Fruit fly (Drosophila melanogaster) whole organism, embryonic: ENCODE data around the gene Oatp30B.

Experiments used
- B-H2 ChIP-seq: fragments of 200-800 bp; sonication (Bioruptor generic); optimal IDR thresholded peaks from 2 replicates; lab custom pipeline; 2018; ENCODE audit warnings: missing biosample characterization, mild to moderate bottlenecking, missing genetic modification characterization
- CG10147 ChIP-seq: fragments of 200-800 bp; sonication (Bioruptor generic); optimal IDR thresholded peaks from 2 replicates; lab custom pipeline; 2019; ENCODE audit warnings: missing biosample characterization, mild to moderate bottlenecking, missing genetic modification characterization, moderate library complexity
- CG11247 ChIP-seq: fragments of 200-800 bp; sonication (Bioruptor generic); IDR thresholded peaks from 2 replicates; pipeline ENCODE4 v1.3.6; 2022; ENCODE audit warnings: missing biosample characterization, missing genetic modification characterization
- CG11696 ChIP-seq: fragments of 200-800 bp; sonication (Bioruptor generic); IDR thresholded peaks from 2 replicates; pipeline ENCODE4 v1.3.6; 2022; ENCODE audit warnings: missing biosample characterization, missing genetic modification characterization
- CG12391 ChIP-seq: fragments of 200-800 bp; sonication (Bioruptor generic); optimal IDR thresholded peaks from 3 replicates; lab custom pipeline; 2018; ENCODE audit warnings: missing biosample characterization, mild to moderate bottlenecking, missing genetic modification characterization, moderate library complexity
- CG16863 ChIP-seq: fragments of 200-800 bp; sonication (Bioruptor generic); optimal IDR thresholded peaks from 3 replicates; lab custom pipeline; 2016; ENCODE audit warnings: missing biosample characterization, missing genetic modification characterization
- CG17359 ChIP-seq: fragments of 200-800 bp; sonication (Bioruptor generic); optimal IDR thresholded peaks from 3 replicates; lab custom pipeline; 2018; ENCODE audit warnings: missing biosample characterization, mild to moderate bottlenecking, missing genetic modification characterization, moderate library complexity
- CG1832 ChIP-seq: fragments of 200-800 bp; sonication (Bioruptor generic); optimal IDR thresholded peaks from 2 replicates; lab custom pipeline; 2017; ENCODE audit warnings: missing biosample characterization, mild to moderate bottlenecking, missing genetic modification characterization, inconsistent platforms
- CG2678 ChIP-seq: fragments of 200-800 bp; sonication (Bioruptor generic); optimal IDR thresholded peaks from 3 replicates; lab custom pipeline; 2019; ENCODE audit warnings: missing biosample characterization, mild to moderate bottlenecking, missing genetic modification characterization, moderate library complexity
- CG2889 ChIP-seq: fragments of 200-800 bp; sonication (Bioruptor generic); IDR thresholded peaks from 3 replicates; pipeline ENCODE4 v1.3.6; 2022; ENCODE audit warnings: missing biosample characterization, missing genetic modification characterization
- CG31441 ChIP-seq: fragments of 200-800 bp; sonication (Bioruptor generic); IDR thresholded peaks from 2 replicates; pipeline ENCODE4 v1.3.6; 2022; ENCODE audit warnings: missing biosample characterization, missing genetic modification characterization
- CG34224 ChIP-seq: fragments of 200-800 bp; sonication (Bioruptor generic); IDR thresholded peaks from 3 replicates; pipeline ENCODE4 v1.3.6; 2022; ENCODE audit warnings: missing biosample characterization, missing genetic modification characterization; ENCODE audit not compliant: partially characterized antibody
- CG3995 ChIP-seq: fragments of 200-800 bp; sonication (Bioruptor generic); optimal IDR thresholded peaks from 3 replicates; lab custom pipeline; 2016; ENCODE audit warnings: missing biosample characterization, missing genetic modification characterization
- CG4404 ChIP-seq: fragments of 200-800 bp; sonication (Bioruptor generic); IDR thresholded peaks from 2 replicates; pipeline ENCODE4 v1.3.6; 2022; ENCODE audit warnings: missing biosample characterization, missing genetic modification characterization
- CG4854 ChIP-seq: fragments of 200-800 bp; sonication (Bioruptor generic); optimal IDR thresholded peaks from 2 replicates; lab custom pipeline; 2016; ENCODE audit warnings: missing biosample characterization, missing genetic modification characterization, inconsistent platforms
- CG7928 ChIP-seq: fragments of 200-800 bp; sonication (Bioruptor generic); optimal IDR thresholded peaks from 2 replicates; lab custom pipeline; 2017; ENCODE audit warnings: missing biosample characterization, mild to moderate bottlenecking, missing genetic modification characterization
- CG8359 ChIP-seq: fragments of 200-800 bp; sonication (Bioruptor generic); optimal IDR thresholded peaks from 2 replicates; lab custom pipeline; 2017; ENCODE audit warnings: missing biosample characterization, mild to moderate bottlenecking, missing genetic modification characterization, borderline replicate concordance
- CG8924 ChIP-seq: fragments of 200-800 bp; optimal IDR thresholded peaks from 3 replicates; lab custom pipeline; 2019; ENCODE audit warnings: missing biosample characterization, mild to moderate bottlenecking, missing genetic modification characterization, moderate library complexity
- CG9727 ChIP-seq: fragments of 200-800 bp; sonication (Bioruptor generic); optimal IDR thresholded peaks from 3 replicates; lab custom pipeline; 2017; ENCODE audit warnings: missing biosample characterization, mild to moderate bottlenecking, missing genetic modification characterization
- Camta ChIP-seq: fragments of 200-800 bp; sonication (Bioruptor generic); optimal IDR thresholded peaks from 2 replicates; lab custom pipeline; 2016; ENCODE audit warnings: missing biosample characterization, missing genetic modification characterization
- Dad ChIP-seq: fragments of 200-800 bp; sonication (Bioruptor generic); optimal IDR thresholded peaks from 3 replicates; lab custom pipeline; 2016; ENCODE audit warnings: missing biosample characterization, missing genetic modification characterization
- Dfd ChIP-seq, 2 experiments: fragments of >200 bp; optimal IDR thresholded peaks; 2 replicates each; lab custom pipeline; 2017; ENCODE audit warnings: missing biosample characterization in 2 of 2, missing genetic modification characterization in 2 of 2
- Ets65A ChIP-seq: fragments of 200-800 bp; sonication (Bioruptor generic); peaks from one replicate; lab custom pipeline; 2016; ENCODE audit warnings: missing biosample characterization, missing genetic modification characterization
- Fer3 ChIP-seq: fragments of 200-800 bp; sonication (Bioruptor generic); optimal IDR thresholded peaks from 2 replicates; lab custom pipeline; 2018; ENCODE audit warnings: missing biosample characterization, mild to moderate bottlenecking, missing genetic modification characterization, moderate library complexity
- H2.0 ChIP-seq: fragments of 200-800 bp; sonication (Bioruptor generic); IDR thresholded peaks from 2 replicates; pipeline ENCODE4 v1.3.6; 2022; ENCODE audit warnings: missing biosample characterization, missing genetic modification characterization
- Myb ChIP-seq: fragments of 200-800 bp; sonication (Bioruptor generic); optimal IDR thresholded peaks from 2 replicates; lab custom pipeline; 2016; ENCODE audit warnings: missing biosample characterization, missing genetic modification characterization
- Nf-YA ChIP-seq: fragments of 200-800 bp; sonication (Bioruptor generic); IDR thresholded peaks from 2 replicates; pipeline ENCODE4 v1.3.6; 2022; ENCODE audit warnings: missing biosample characterization, missing genetic modification characterization
- Sox100B ChIP-seq: fragments of 200-800 bp; sonication (Bioruptor generic); optimal IDR thresholded peaks from 3 replicates; lab custom pipeline; 2018; ENCODE audit warnings: missing biosample characterization, mild to moderate bottlenecking, missing genetic modification characterization
- Spps ChIP-seq: fragments of 200-800 bp; sonication (Bioruptor generic); optimal IDR thresholded peaks from 2 replicates; lab custom pipeline; 2018; ENCODE audit warnings: missing biosample characterization, mild to moderate bottlenecking, missing genetic modification characterization
- bcd ChIP-seq: fragments of 200-800 bp; sonication (Bioruptor generic); optimal IDR thresholded peaks from 2 replicates; lab custom pipeline; 2017; ENCODE audit warnings: missing biosample characterization, mild to moderate bottlenecking, missing genetic modification characterization
- bowl ChIP-seq: fragments of 200-800 bp; sonication (Bioruptor generic); IDR thresholded peaks from 2 replicates; pipeline ENCODE4 v1.3.6; 2022; ENCODE audit warnings: missing biosample characterization, missing genetic modification characterization
- croc ChIP-seq: fragments of 200-800 bp; sonication (Bioruptor generic); conservative IDR thresholded peaks from 3 replicates; pipeline ENCODE4 v1.3.6; 2022; ENCODE audit warnings: missing biosample characterization, missing genetic modification characterization
- dmrt11E ChIP-seq: fragments of 200-800 bp; sonication (Bioruptor generic); optimal IDR thresholded peaks from 3 replicates; lab custom pipeline; 2018; ENCODE audit warnings: missing biosample characterization, mild to moderate bottlenecking, missing genetic modification characterization, moderate library complexity
- dpn ChIP-seq, 2 experiments: fragments of 200-800 bp; sonication (Bioruptor generic); optimal IDR thresholded peaks; 3 replicates each; lab custom pipeline; 2016; ENCODE audit warnings: missing biosample characterization in 2 of 2, missing genetic modification characterization in 2 of 2
- ems ChIP-seq: fragments of 200-800 bp; sonication (Bioruptor generic); optimal IDR thresholded peaks from 3 replicates; lab custom pipeline; 2016; ENCODE audit warnings: missing biosample characterization, missing genetic modification characterization
- exex ChIP-seq: fragments of 200-800 bp; sonication (Bioruptor generic); optimal IDR thresholded peaks from 4 replicates; lab custom pipeline; 2018; ENCODE audit warnings: missing biosample characterization, mild to moderate bottlenecking, missing genetic modification characterization, moderate library complexity
- h ChIP-seq: fragments of >200 bp; optimal IDR thresholded peaks from 2 replicates; lab custom pipeline; 2017
- hbn ChIP-seq: fragments of 200-800 bp; sonication (Bioruptor generic); IDR thresholded peaks from 2 replicates; pipeline ENCODE4 v1.3.6; 2022; ENCODE audit warnings: missing biosample characterization, missing genetic modification characterization; ENCODE audit not compliant: partially characterized antibody
- lola ChIP-seq, 3 experiments: fragments of >200 bp in 2 of 3; fragments of 200-800 bp in 1 of 3; sonication (Bioruptor generic) in 1 of 3; optimal IDR thresholded peaks; 2 replicates each; lab custom pipeline; 2017 to 2019; ENCODE audit warnings: missing biosample characterization in 3 of 3, missing genetic modification characterization in 3 of 3, mild to moderate bottlenecking in 1 of 3, moderate library complexity in 1 of 3
- mirr ChIP-seq: fragments of 200-800 bp; sonication (Bioruptor generic); optimal IDR thresholded peaks from 3 replicates; lab custom pipeline; 2018; ENCODE audit warnings: missing biosample characterization, mild to moderate bottlenecking, missing genetic modification characterization
- nerfin-1 ChIP-seq: fragments of 200-800 bp; sonication (Bioruptor generic); optimal IDR thresholded peaks from 3 replicates; lab custom pipeline; 2019; ENCODE audit warnings: missing biosample characterization, mild to moderate bottlenecking, missing genetic modification characterization, moderate library complexity
- odd ChIP-seq: fragments of 200-800 bp; sonication (Bioruptor generic); optimal IDR thresholded peaks from 2 replicates; lab custom pipeline; 2017; ENCODE audit warnings: missing biosample characterization, mild to moderate bottlenecking, missing genetic modification characterization
- ranshi ChIP-seq: fragments of 200-800 bp; sonication (Bioruptor generic); IDR thresholded peaks from 2 replicates; pipeline ENCODE4 v1.3.6; 2022; ENCODE audit warnings: missing biosample characterization, missing genetic modification characterization
- row ChIP-seq: fragments of 200-800 bp; sonication (Bioruptor generic); IDR thresholded peaks from 3 replicates; pipeline ENCODE4 v1.3.6; 2022; ENCODE audit warnings: missing biosample characterization, missing genetic modification characterization
- salm ChIP-seq: fragments of 200-800 bp; sonication (Bioruptor generic); optimal IDR thresholded peaks from 2 replicates; lab custom pipeline; 2018; ENCODE audit warnings: missing biosample characterization, mild to moderate bottlenecking, missing genetic modification characterization
- sens-2 ChIP-seq: fragments of 200-800 bp; sonication (Bioruptor generic); IDR thresholded peaks from 2 replicates; pipeline ENCODE4 v1.3.6; 2022; ENCODE audit warnings: missing biosample characterization, missing genetic modification characterization
- ttk ChIP-seq: fragments of 200-800 bp; sonication (Bioruptor generic); IDR thresholded peaks from 2 replicates; pipeline ENCODE4 v2.1.2; 2022; ENCODE audit warnings: missing biosample characterization, missing genetic modification characterization
- twi ChIP-seq: fragments of 200-800 bp; optimal IDR thresholded peaks from 2 replicates; lab custom pipeline; 2019; ENCODE audit warnings: missing biosample characterization, mild to moderate bottlenecking, missing genetic modification characterization, moderate library complexity
- tx ChIP-seq: fragments of 200-800 bp; sonication (Bioruptor generic); optimal IDR thresholded peaks from 2 replicates; lab custom pipeline; 2016; ENCODE audit warnings: missing biosample characterization, missing genetic modification characterization
- usp ChIP-seq: fragments of >200 bp; optimal IDR thresholded peaks from 2 replicates; lab custom pipeline; 2017; ENCODE audit warnings: missing biosample characterization, missing genetic modification characterization

Oatp30B gene

DNA sequence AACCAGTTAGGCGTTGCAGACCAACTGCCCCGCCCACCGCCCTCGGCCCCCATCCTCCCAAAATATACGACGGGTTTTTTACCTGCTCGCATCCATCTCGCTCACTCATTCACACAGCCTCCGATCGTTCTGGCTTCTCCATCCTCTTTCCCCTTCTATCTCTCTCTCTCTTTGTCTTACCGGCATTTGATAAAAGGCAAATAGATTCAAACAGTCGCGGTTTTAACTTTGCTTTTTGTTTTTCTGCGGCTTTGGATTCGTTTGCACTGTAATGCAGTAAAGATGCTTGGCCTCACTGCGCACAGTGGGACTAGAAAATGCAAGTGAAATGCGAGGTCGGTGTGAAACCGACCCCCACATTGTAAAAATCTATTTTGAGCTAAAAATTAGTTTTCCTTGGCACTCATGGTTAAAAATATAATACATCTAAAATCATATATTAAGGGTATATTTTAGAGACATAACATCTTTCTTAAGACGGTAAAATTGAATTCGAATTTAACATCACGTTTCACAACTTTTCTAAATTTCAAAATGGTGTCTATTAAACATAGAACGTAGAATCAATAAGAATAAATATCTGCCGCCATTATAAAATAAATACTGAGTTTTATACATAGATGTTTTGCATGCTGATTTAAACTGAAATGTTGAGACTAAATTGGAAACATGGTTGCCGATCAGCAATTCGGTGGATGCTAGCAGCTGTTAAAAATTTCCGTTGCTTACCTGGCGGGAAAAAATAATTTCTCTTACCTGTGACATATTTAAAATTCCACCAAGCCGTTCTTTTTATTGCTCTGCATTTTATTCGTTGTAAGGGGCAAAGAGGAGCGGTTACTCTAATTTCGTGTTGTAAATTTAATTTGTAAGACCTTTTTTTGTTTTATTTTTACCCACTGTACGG, 24.4 kb upstream of the Oatp30B start (continued):
- TF ChIP-seq CG34224 (GFP tag; lab: Robert Waterston, UW) (no peak), H2.0 (peak; percentile 38; the same call in 1 of the 2 replicates), CG10147 (GFP tag; lab: Kevin White, UChicago) (no peak), Dad (no peak), Spps (tag; lab: Kevin White, UChicago) (no peak), Sox100B (GFP tag; lab: Kevin White, UChicago) (peak; percentile 41), CG9727 (GFP tag; lab: Kevin White, UChicago) (peak; percentile 32), CG7928 (GFP tag; lab: Kevin White, UChicago) (no peak), CG3995 (no peak), CG11696 (GFP tag; lab: Robert Waterston, UW) (0 out of 2 replicates have a peak, but pooled peaks have one; percentile 27), CG4854 (GFP tag; lab: Kevin White, UChicago) (no peak), hbn (GFP tag; lab: Robert Waterston, UW) (no peak), twi (tag; lab: Kevin White, UChicago) (no peak), CG12391 (tag; lab: Kevin White, UChicago) (no peak), odd (GFP tag; lab: Kevin White, UChicago) (no peak), CG8359 (GFP tag; lab: Kevin White, UChicago) (no peak), nerfin-1 (tag; lab: Kevin White, UChicago) (no peak), CG2889 (GFP tag; lab: Robert Waterston, UW) (no peak), ranshi (GFP tag; lab: Robert Waterston, UW) (no peak), mirr (GFP tag; lab: Kevin White, UChicago) (no peak), Camta (GFP tag; lab: Kevin White, UChicago) (no peak), salm (no peak), CG2678 (no peak), h (lab: Kevin White, UChicago) (no peak), CG17359 (no peak), B-H2 (GFP tag; lab: Kevin White, UChicago) (no peak), bcd (GFP tag; lab: Kevin White, UChicago) (peak; percentile 9), Fer3 (tag; lab: Kevin White, UChicago) (no peak), CG4404 (GFP tag; lab: Robert Waterston, UW) (no peak), CG11247 (no peak), Myb (GFP tag; lab: Kevin White, UChicago) (no peak), Nf-YA (GFP tag; lab: Robert Waterston, UW) (no peak), CG31441 (GFP tag; lab: Robert Waterston, UW) (peak; percentile 30; the same call in 1 of the 2 replicates), dpn (GFP tag; optimal IDR thresholded peaks at IDR 0.05; lab: Kevin White, UChicago) (no peak), ems (GFP tag; lab: Kevin White, UChicago) (no peak), Ets65A (GFP tag; lab: Kevin White, UChicago) (no peak), Dfd (GFP tag; optimal IDR thresholded peaks at IDR 0.05; lab: Kevin White, UChicago) (no peak), bowl (GFP tag; lab: Robert Waterston, UW) (no peak), usp (no peak), tx (no peak), CG1832 (GFP tag; lab: Kevin White, UChicago) (peak; percentile 83), CG16863 (no peak), row (GFP tag; lab: Robert Waterston, UW) (peak; percentile 16; the same call in 1 of the 3 replicates), exex (tag; lab: Kevin White, UChicago) (no peak), dmrt11E (no peak), ttk (GFP tag; lab: Robert Waterston, UW) (no peak), CG8924 (tag; lab: Kevin White, UChicago) (no peak), sens-2 (GFP tag; lab: Robert Waterston, UW) (no peak), croc (GFP tag; lab: Robert Waterston, UW) (no peak), lola (GFP tag; optimal IDR thresholded peaks at IDR 0.05; lab: Kevin White, UChicago) (peak in 1 of 3 experiments; percentile 53)
